Worm (Caenorhabditis elegans): ENCODE data around the gene col-110.

Gene col-110

DNA sequence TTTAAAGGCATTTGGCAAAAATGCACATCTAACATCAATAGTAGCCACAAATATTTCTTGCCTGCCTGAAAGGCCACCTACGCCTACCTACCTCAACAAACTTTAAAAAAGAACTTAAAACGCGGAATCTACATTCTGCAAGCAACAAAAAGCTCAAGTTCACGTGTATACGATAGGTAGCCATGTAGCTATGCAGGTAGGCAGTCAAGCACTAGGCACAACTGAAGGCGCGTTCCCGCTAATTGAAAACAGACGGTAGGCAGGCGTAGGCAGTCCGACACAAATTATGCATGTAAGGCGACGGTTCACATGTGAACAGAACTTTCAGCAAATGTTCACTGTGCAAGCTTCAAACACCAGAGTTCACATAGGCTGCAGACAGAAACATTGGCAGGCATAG, 3.1 kb upstream of the col-110 start (continued):
- TF ChIP-seq ztf-28 (GFP tag; IDR thresholded peaks at IDR 0.05): no peak
- TF ChIP-seq F39B2.1 (GFP tag; IDR thresholded peaks at IDR 0.05): no peak

ce11 chrIV:4611740-4612139, 2.3 kb upstream of the col-110 start:
- TF ChIP-seq lag-1 (GFP tag; IDR thresholded peaks at IDR 0.05): no peak
- TF ChIP-seq attf-5 (GFP tag; optimal IDR thresholded peaks at IDR 0.05): no peak
- no peak for TF ChIP-seq let-526 (GFP tag; IDR thresholded peaks at IDR 0.05)
- TF ChIP-seq ztf-18 (tag; optimal IDR thresholded peaks at IDR 0.05): no peak
- no peak for TF ChIP-seq ztf-3 (GFP tag; optimal IDR thresholded peaks at IDR 0.05)
- no peak for TF ChIP-seq madf-10 (tag; optimal IDR thresholded peaks at IDR 0.05)
- no peak for TF ChIP-seq ztf-25 (GFP tag; IDR thresholded peaks at IDR 0.05)
- TF ChIP-seq hlh-26 (GFP tag; conservative IDR thresholded peaks at IDR 0.05): no peak
- TF ChIP-seq K11D2.4 (GFP tag; IDR thresholded peaks at IDR 0.05): no peak
- TF ChIP-seq attf-6 (GFP tag; IDR thresholded peaks at IDR 0.05): no peak
- no peak for TF ChIP-seq ceh-79 (tag; optimal IDR thresholded peaks at IDR 0.05)
- TF ChIP-seq cebp-2 (GFP tag; IDR thresholded peaks at IDR 0.05): no peak
- TF ChIP-seq lsl-1 (GFP tag; optimal IDR thresholded peaks at IDR 0.05): no peak
- TF ChIP-seq B0336.3 (GFP tag; IDR thresholded peaks at IDR 0.05): no peak

DNA sequence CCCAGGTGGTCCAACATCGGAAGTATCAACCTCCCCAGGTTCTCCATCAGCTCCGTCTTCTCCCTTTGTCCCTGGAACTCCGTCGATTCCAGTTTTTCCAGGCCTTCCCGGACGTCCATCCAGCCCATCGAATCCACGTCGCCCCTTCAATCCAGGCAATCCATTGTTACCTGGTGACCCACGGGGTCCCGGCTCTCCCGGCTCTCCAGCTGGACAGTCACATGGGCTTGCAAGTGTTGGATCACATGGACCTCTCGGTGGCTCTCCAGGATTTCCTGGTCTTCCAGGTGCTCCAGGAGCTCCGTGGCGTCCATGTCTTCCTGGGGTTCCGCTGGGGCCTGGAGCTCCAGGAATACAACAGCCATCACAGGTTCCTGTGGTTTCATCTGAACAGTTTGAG, 807 bp downstream of the col-110 start:
- peak; percentile 91 for TF ChIP-seq zfh-2 (GFP tag; conservative IDR thresholded peaks at IDR 0.05)
- TF ChIP-seq F37B4.10 (GFP tag; IDR thresholded peaks at IDR 0.05): no peak
- no peak for TF ChIP-seq hlh-12 (tag; optimal IDR thresholded peaks at IDR 0.05)
- TF ChIP-seq mel-28 (tag; optimal IDR thresholded peaks at IDR 0.05; ENCODE audit: borderline replicate concordance): no peak

- TF ChIP-seq dpl-1 (GFP tag; optimal IDR thresholded peaks at IDR 0.05): no peak
- no peak for TF ChIP-seq B0261.1 (tag; optimal IDR thresholded peaks at IDR 0.05)
- TF ChIP-seq B0336.3 (GFP tag; IDR thresholded peaks at IDR 0.05): no peak
- TF ChIP-seq let-607 (tag; optimal IDR thresholded peaks at IDR 0.05): peak; percentile 21 to 72
- TF ChIP-seq dox-1 (GFP tag; IDR thresholded peaks at IDR 0.05): peak; percentile 37; the same call in 1 of the 2 replicates
- TF ChIP-seq hlh-12 (tag; optimal IDR thresholded peaks at IDR 0.05): no peak
- peak; percentile 79 for TF ChIP-seq nhr-80 (tag; optimal IDR thresholded peaks at IDR 0.05)
- TF ChIP-seq ztf-28 (GFP tag; IDR thresholded peaks at IDR 0.05): no peak
These were observed 3.9 kb downstream of the col-110 start, which contains the start of gene nspg-10 for ce11 chrIV:4605608-4606007. Gene nspg-10 (plus strand): TSS chrIV:4605786.

DNA sequence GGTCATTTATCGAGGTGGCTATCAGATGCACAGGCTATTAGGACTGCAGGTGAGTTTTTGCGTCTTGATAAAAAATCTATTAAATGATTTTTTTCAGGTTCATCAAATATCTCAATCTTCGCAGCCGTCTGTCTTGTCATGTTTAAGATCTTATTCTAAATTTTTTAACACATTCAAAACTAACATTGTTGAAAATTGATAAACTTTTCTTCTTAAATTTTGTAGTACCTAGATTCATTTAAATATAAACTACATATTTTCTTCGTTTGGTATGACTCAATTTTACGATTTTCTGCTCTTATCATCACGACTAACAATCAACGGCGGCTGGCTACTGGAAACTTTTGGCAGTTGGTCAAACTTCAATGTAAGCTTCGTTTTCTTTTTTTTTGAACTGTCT, 6.9 kb downstream of the col-110 start, which contains the start of gene F19C7.4:
Gene F19C7.4 (plus strand): TSS at position 301 of the 400 bp plus-strand sequence.
- TF ChIP-seq attf-6 (GFP tag; IDR thresholded peaks at IDR 0.05) (no peak), snpc-1.3 (tag; optimal IDR thresholded peaks at IDR 0.05; ENCODE audit: insufficient read depth) (no peak), lir-1 (GFP tag; conservative IDR thresholded peaks at IDR 0.05) (no peak), rpc-1 (optimal IDR thresholded peaks at IDR 0.05) (no peak), rpc-1 (tag; optimal IDR thresholded peaks at IDR 0.05) (no peak), Y67H2A.10 (GFP tag; conservative IDR thresholded peaks at IDR 0.05) (no peak), attf-5 (GFP tag; optimal IDR thresholded peaks at IDR 0.05) (no peak), tbp1 (GFP tag; optimal IDR thresholded peaks at IDR 0.05) (no peak)
